Fruit fly (Drosophila melanogaster): ENCODE results near the gene CG7299.

dm6 chr2L:10646726-10647125 is 37.5 kb downstream of the CG7299 start:
- TF ChIP-seq tx (GFP tag; optimal IDR thresholded peaks at IDR 0.05) (no peak), HLH54F (GFP tag; optimal IDR thresholded peaks at IDR 0.05) (no peak), jumu (GFP tag; optimal IDR thresholded peaks at IDR 0.05) (no peak), CG34224 (GFP tag; IDR thresholded peaks at IDR 0.05; ENCODE audit: partially characterized antibody) (no peak), CG6813 (GFP tag; optimal IDR thresholded peaks at IDR 0.05) (no peak), Stat92E (GFP tag; optimal IDR thresholded peaks at IDR 0.05) (no peak), Dip3 (GFP tag; optimal IDR thresholded peaks at IDR 0.05) (no peak), CG10366 (GFP tag; IDR thresholded peaks at IDR 0.05) (no peak), odd (GFP tag; optimal IDR thresholded peaks at IDR 0.05) (no peak), CG18476 (GFP tag; optimal IDR thresholded peaks at IDR 0.05) (no peak), HLHmδ (GFP tag; optimal IDR thresholded peaks at IDR 0.05) (no peak), CG10274 (GFP tag; optimal IDR thresholded peaks at IDR 0.05) (no peak), Mes4 (GFP tag; optimal IDR thresholded peaks at IDR 0.05) (no peak), stc (GFP tag; IDR thresholded peaks at IDR 0.05) (no peak)

Data from whole organism, embryonic.